Worm (Caenorhabditis elegans): ENCODE data around the gene idi-1.

- TF ChIP-seq W03F9.2 (tag; optimal IDR thresholded peaks at IDR 0.05) (no peak), him-1 (tag; optimal IDR thresholded peaks at IDR 0.05) (no peak), dao-5 (tag; optimal IDR thresholded peaks at IDR 0.05) (no peak)
Measured at ce11 chrIII:8065101-8065500, 26.4 kb upstream of the idi-1 start.

Data from whole organism, L4/young adult.